Worm (Caenorhabditis elegans) whole organism, mixed stage, embryonic: ENCODE results near the gene F26F2.13.

Experiments
- bed-3 ChIP-seq: fragments of 200-800 bp; sonication (Bioruptor generic); optimal IDR thresholded peaks from 3 replicates; lab custom pipeline; 2018; ENCODE audit warnings: mild to moderate bottlenecking, missing genetic modification characterization, moderate library complexity, missing compliant biosample characterization
- drap-1 ChIP-seq: fragments of 200-800 bp; sonication (Bioruptor generic); optimal IDR thresholded peaks from 3 replicates; lab custom pipeline; 2018; ENCODE audit warnings: mild to moderate bottlenecking, missing genetic modification characterization, missing compliant biosample characterization
- elt-1 ChIP-seq: sonication (generic microtip); optimal IDR thresholded peaks from 2 replicates; lab custom pipeline; 2017; ENCODE audit warnings: missing genetic modification characterization, mild to moderate bottlenecking, missing compliant biosample characterization, antibody characterized with exemption, moderate library complexity, borderline replicate concordance; ENCODE audit not compliant: insufficient read depth
- flh-1 ChIP-seq: fragments of 200-800 bp; sonication (Bioruptor generic); optimal IDR thresholded peaks from 2 replicates; lab custom pipeline; 2018; ENCODE audit warnings: mild to moderate bottlenecking, missing genetic modification characterization, moderate library complexity, missing compliant biosample characterization
- lin-32 ChIP-seq: fragments of 200-800 bp; sonication (Bioruptor generic); optimal IDR thresholded peaks from 2 replicates; lab custom pipeline; 2018; ENCODE audit warnings: mild to moderate bottlenecking, missing genetic modification characterization, missing compliant biosample characterization
- nhr-12 ChIP-seq: fragments of 150-350 bp; optimal IDR thresholded peaks from 2 replicates; lab custom pipeline; 2014; ENCODE audit warnings: missing biosample characterization, missing genetic modification characterization
- nhr-237 ChIP-seq: fragments of 150-350 bp; optimal IDR thresholded peaks from 2 replicates; lab custom pipeline; 2014; ENCODE audit warnings: missing biosample characterization, missing genetic modification characterization
- nhr-28 ChIP-seq: fragments of 150-350 bp; optimal IDR thresholded peaks from 2 replicates; lab custom pipeline; 2014; ENCODE audit warnings: missing biosample characterization, missing genetic modification characterization
- nhr-76 ChIP-seq: sonication (generic microtip); optimal IDR thresholded peaks from 2 replicates; lab custom pipeline; 2017; ENCODE audit warnings: missing biosample characterization, missing genetic modification characterization
- sem-2 ChIP-seq: fragments of 200-800 bp; sonication (Bioruptor generic); optimal IDR thresholded peaks from 2 replicates; lab custom pipeline; 2018; ENCODE audit warnings: mild to moderate bottlenecking, missing genetic modification characterization, missing compliant biosample characterization
- snpc-4 ChIP-seq: fragments of 150-350 bp; optimal IDR thresholded peaks from 2 replicates; lab custom pipeline; 2014; ENCODE audit warnings: missing biosample characterization, missing genetic modification characterization
- unc-39 ChIP-seq: fragments of 150-350 bp; optimal IDR thresholded peaks from 2 replicates; lab custom pipeline; 2014; ENCODE audit warnings: missing biosample characterization, missing genetic modification characterization
- unc-62 ChIP-seq: fragments of 150-350 bp; optimal IDR thresholded peaks from 2 replicates; lab custom pipeline; 2014; ENCODE audit warnings: missing biosample characterization, missing genetic modification reagents, missing genetic modification characterization

ce11 chrV:20525816-20526459, 38.2 kb upstream of the F26F2.13 start, which contains the start of the genes srh-166 and Y38H6C.24:
- TF ChIP-seq snpc-4 (no peak), elt-1 (tag; lab: Kevin White, UChicago) (no peak), nhr-12 (tag; lab: Kevin White, UChicago) (no peak), lin-32 (no peak), flh-1 (no peak), nhr-237 (tag; lab: Kevin White, UChicago) (no peak), bed-3 (GFP tag; lab: Kevin White, UChicago) (no peak), drap-1 (GFP tag; lab: Kevin White, UChicago) (no peak), unc-62 (GFP tag; lab: Kevin White, UChicago) (no peak), unc-39 (tag; lab: Kevin White, UChicago) (no peak), sem-2 (GFP tag; lab: Kevin White, UChicago) (no peak), nhr-28 (tag; lab: Kevin White, UChicago) (no peak), nhr-76 (tag; lab: Kevin White, UChicago) (no peak)
